Worm (Caenorhabditis elegans): ENCODE data around the gene ari-1.4.

DNA sequence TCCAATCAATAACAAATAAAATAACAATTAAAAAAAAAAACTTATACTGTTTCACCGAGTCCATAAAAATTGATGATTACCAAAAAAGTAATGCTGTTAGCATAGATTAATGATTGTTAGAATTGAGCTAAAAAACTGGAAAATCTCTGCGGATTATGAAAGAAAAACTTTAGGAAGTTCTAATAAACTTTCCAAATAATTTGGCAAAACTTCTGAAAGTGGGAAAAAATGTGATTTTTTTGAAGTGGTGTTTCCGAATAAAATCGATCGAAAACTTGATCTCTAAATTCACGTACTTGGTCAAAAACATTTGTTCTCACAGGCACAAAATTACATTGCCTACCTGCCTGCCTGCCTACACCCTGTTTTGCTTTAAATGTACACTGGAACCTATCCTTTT, 43.3 kb upstream of the ari-1.4 start:
- TF ChIP-seq aly-2 (tag; optimal IDR thresholded peaks at IDR 0.05) (no peak), pha-4 (tag; optimal IDR thresholded peaks at IDR 0.05) (no peak), nhr-11 (tag; optimal IDR thresholded peaks at IDR 0.05) (no peak), snpc-4 (tag; optimal IDR thresholded peaks at IDR 0.05) (no peak), nhr-77 (tag; optimal IDR thresholded peaks at IDR 0.05) (no peak)
